Worm (Caenorhabditis elegans) whole organism, L4 larva: ENCODE data around the gene Y57E12AL.2.

Experiments
- ama-1 ChIP-seq: fragments of 150-350 bp; optimal IDR thresholded peaks from 2 replicates; lab custom pipeline; 2014; ENCODE audit warnings: inconsistent platforms, mixed read lengths
- cey-2 ChIP-seq: sonication (generic microtip); optimal IDR thresholded peaks from 3 replicates; lab custom pipeline; 2017; ENCODE audit warnings: missing genetic modification characterization, mild to moderate bottlenecking, missing compliant biosample characterization, antibody characterized with exemption, borderline replicate concordance; ENCODE audit not compliant: insufficient read depth
- dve-1 ChIP-seq: sonication (generic microtip); optimal IDR thresholded peaks from 2 replicates; lab custom pipeline; 2017; ENCODE audit warnings: antibody characterized with exemption, mild to moderate bottlenecking, missing genetic modification characterization, missing compliant biosample characterization; ENCODE audit not compliant: insufficient read depth
- mep-1 ChIP-seq: fragments of 150-350 bp; sonication (generic microtip); optimal IDR thresholded peaks from 3 replicates; lab custom pipeline; 2014; ENCODE audit warnings: missing biosample characterization, missing genetic modification characterization
- nhr-28 ChIP-seq: fragments of 150-350 bp; optimal IDR thresholded peaks from 2 replicates; lab custom pipeline; 2014; ENCODE audit warnings: missing biosample characterization, missing genetic modification characterization
- ztf-11 ChIP-seq: fragments of 150-350 bp; optimal IDR thresholded peaks from 2 replicates; lab custom pipeline; 2014; ENCODE audit warnings: missing biosample characterization, missing genetic modification characterization

- TF ChIP-seq cey-2 (tag; lab: Kevin White, UChicago): no peak
- TF ChIP-seq mep-1 (tag; lab: Kevin White, UChicago): no peak
- no peak for TF ChIP-seq ztf-11 (tag; lab: Kevin White, UChicago)
- no peak for TF ChIP-seq dve-1 (tag; lab: Kevin White, UChicago)
- no peak for TF ChIP-seq ama-1
- peak; percentile 75 for TF ChIP-seq nhr-28 (tag; lab: Kevin White, UChicago)
Measured at ce11 chrV:7085518-7086104, 27.7 kb downstream of the Y57E12AL.2 start, which contains the start of gene VC5.2.
